Worm (Caenorhabditis elegans): Measurements from ENCODE around the gene srsx-13.

DNA sequence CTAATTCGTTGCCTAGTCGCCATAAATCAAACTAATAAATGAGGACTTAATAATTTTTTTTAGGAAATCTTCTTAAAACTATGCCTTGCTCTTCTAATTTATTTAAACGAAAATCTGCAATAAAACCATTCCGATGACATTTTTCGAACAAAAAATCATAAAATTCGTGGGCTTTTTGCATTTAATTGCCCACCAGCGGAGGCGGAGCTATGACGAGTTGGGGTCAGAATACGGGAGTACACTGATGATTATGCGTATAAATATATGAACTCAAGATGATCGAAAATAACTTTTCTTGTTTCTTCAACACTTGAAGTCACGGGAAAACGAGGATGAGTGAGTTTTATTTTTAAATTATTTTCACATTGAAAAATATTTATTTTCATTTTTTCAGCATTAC is 48.6 kb downstream of the srsx-13 start, which contains the start of gene catp-2:
- TF ChIP-seq aly-1 (tag; optimal IDR thresholded peaks at IDR 0.05) (no peak), F13C5.2 (tag; optimal IDR thresholded peaks at IDR 0.05) (no peak), B0310.2 (tag; optimal IDR thresholded peaks at IDR 0.05) (no peak), ama-1 (optimal IDR thresholded peaks at IDR 0.05) (no peak), hmbx-1 (tag; optimal IDR thresholded peaks at IDR 0.05) (no peak), flt-1 (GFP tag; IDR thresholded peaks at IDR 0.05) (no peak), ceh-36 (tag; optimal IDR thresholded peaks at IDR 0.05) (no peak)
